Worm (Caenorhabditis elegans): ENCODE data around the gene str-176.

str-176 gene

ce11 chrIV:8476880-8477279, 13.3 kb upstream of the str-176 start, which contains the start of gene spp-10:
Gene spp-10, plus strand, starts transcription at chrIV:8477180.
- no peak for TF ChIP-seq gmeb-1 (tag; optimal IDR thresholded peaks at IDR 0.05)

ce11 chrIV:8476166-8476565, 12.6 kb upstream of the str-176 start:
- no peak for TF ChIP-seq nhr-11 (tag; optimal IDR thresholded peaks at IDR 0.05)
- no peak for TF ChIP-seq R02D3.7 (tag; optimal IDR thresholded peaks at IDR 0.05)
- peak in 1 of 2 experiments; percentile 11 for TF ChIP-seq lsy-2 (tag; optimal IDR thresholded peaks at IDR 0.05)
- peak; percentile 49 for TF ChIP-seq F13H6.1 (tag; optimal IDR thresholded peaks at IDR 0.05)
- TF ChIP-seq mab-5 (tag; optimal IDR thresholded peaks at IDR 0.05) = peak; percentile 18
- TF ChIP-seq sma-9 (GFP tag; optimal IDR thresholded peaks at IDR 0.05) = peak; percentile 37
- no peak for TF ChIP-seq sma-9 (tag; optimal IDR thresholded peaks at IDR 0.05)
- TF ChIP-seq ztf-1 (GFP tag; conservative IDR thresholded peaks at IDR 0.05) = no peak
- no peak for TF ChIP-seq unc-62 (GFP tag; optimal IDR thresholded peaks at IDR 0.05)
- TF ChIP-seq nhr-129 (tag; optimal IDR thresholded peaks at IDR 0.05) = peak; percentile 58

- TF ChIP-seq nhr-77 (tag; optimal IDR thresholded peaks at IDR 0.05) (no peak), sma-3 (GFP tag; optimal IDR thresholded peaks at IDR 0.05) (peak; percentile 27), fos-1 (tag; optimal IDR thresholded peaks at IDR 0.05) (peak; percentile 84), crh-2 (tag; optimal IDR thresholded peaks at IDR 0.05) (peak; percentile 12), sma-9 (GFP tag; optimal IDR thresholded peaks at IDR 0.05) (peak; percentile 48), sma-9 (tag; optimal IDR thresholded peaks at IDR 0.05) (no peak), nhr-6 (tag; optimal IDR thresholded peaks at IDR 0.05) (no peak), sem-4 (tag; optimal IDR thresholded peaks at IDR 0.05) (no peak)
Measured at ce11 chrIV:8475030-8475679, 11.5 kb upstream of the str-176 start.

ce11 chrIV:8473756-8474155, 10.1 kb upstream of the str-176 start, which contains the start of gene C28C12.11:
Gene C28C12.11, plus strand, starts transcription at chrIV:8474056.
- TF ChIP-seq F13H6.1 (tag; optimal IDR thresholded peaks at IDR 0.05) (no peak), ztf-4 (tag; optimal IDR thresholded peaks at IDR 0.05) (no peak), lsy-2 (tag; optimal IDR thresholded peaks at IDR 0.05) (no peak), lin-13 (GFP tag; optimal IDR thresholded peaks at IDR 0.05) (no peak), fos-1 (tag; optimal IDR thresholded peaks at IDR 0.05) (no peak), ztf-1 (GFP tag; conservative IDR thresholded peaks at IDR 0.05) (no peak), dmd-4 (tag; optimal IDR thresholded peaks at IDR 0.05) (no peak), ceh-16 (tag; optimal IDR thresholded peaks at IDR 0.05) (no peak), nhr-11 (tag; optimal IDR thresholded peaks at IDR 0.05) (no peak), crh-2 (tag; optimal IDR thresholded peaks at IDR 0.05) (no peak), zag-1 (tag; optimal IDR thresholded peaks at IDR 0.05) (no peak), sem-4 (tag; optimal IDR thresholded peaks at IDR 0.05) (no peak), blmp-1 (tag; optimal IDR thresholded peaks at IDR 0.05; ENCODE audit: insufficient read depth) (no peak), R02D3.7 (tag; optimal IDR thresholded peaks at IDR 0.05) (no peak)

ce11 chrIV:8472493-8472892, 8.9 kb upstream of the str-176 start, which contains the start of gene oat-1:
Gene oat-1, minus strand, starts transcription at chrIV:8472593.
- TF ChIP-seq elt-1 (tag; optimal IDR thresholded peaks at IDR 0.05) = no peak
- no peak for TF ChIP-seq aly-2 (tag; optimal IDR thresholded peaks at IDR 0.05)
- no peak for TF ChIP-seq unc-55 (GFP tag; optimal IDR thresholded peaks at IDR 0.05)
- TF ChIP-seq nhr-23 (tag; optimal IDR thresholded peaks at IDR 0.05) = no peak
- no peak for TF ChIP-seq nhr-237 (tag; optimal IDR thresholded peaks at IDR 0.05)
- TF ChIP-seq nhr-10 (tag; optimal IDR thresholded peaks at IDR 0.05) = no peak
- no peak for TF ChIP-seq nhr-11 (tag; optimal IDR thresholded peaks at IDR 0.05)
- no peak for TF ChIP-seq ztf-4 (tag; optimal IDR thresholded peaks at IDR 0.05)
- TF ChIP-seq Y55F3AM.14 (GFP tag; optimal IDR thresholded peaks at IDR 0.05) = no peak
- no peak for TF ChIP-seq egl-27 (tag; optimal IDR thresholded peaks at IDR 0.05)
- no peak for TF ChIP-seq ceh-16 (tag; optimal IDR thresholded peaks at IDR 0.05)

- peak in 1 of 2 experiments; percentile 6 for TF ChIP-seq mdl-1 (tag; optimal IDR thresholded peaks at IDR 0.05)
- peak; percentile 28 for TF ChIP-seq sma-9 (GFP tag; optimal IDR thresholded peaks at IDR 0.05)
- TF ChIP-seq sma-9 (tag; optimal IDR thresholded peaks at IDR 0.05) = no peak
- peak; percentile 39 for TF ChIP-seq blmp-1 (tag; optimal IDR thresholded peaks at IDR 0.05; ENCODE audit: insufficient read depth)
- TF ChIP-seq crh-2 (tag; optimal IDR thresholded peaks at IDR 0.05) = peak; percentile 20
- TF ChIP-seq ztf-11 (tag; optimal IDR thresholded peaks at IDR 0.05) = no peak
- TF ChIP-seq nhr-6 (tag; optimal IDR thresholded peaks at IDR 0.05) = no peak
- peak; percentile 62 for TF ChIP-seq nhr-25 (tag; optimal IDR thresholded peaks at IDR 0.05)
- TF ChIP-seq nhr-77 (tag; optimal IDR thresholded peaks at IDR 0.05) = no peak
- TF ChIP-seq nhr-129 (tag; optimal IDR thresholded peaks at IDR 0.05) = no peak
Measured at ce11 chrIV:8464187-8464586, 571 bp upstream of the str-176 start.

Measured in whole organism, L2 larva.